Fruit fly (Drosophila melanogaster): Measurements from ENCODE around the gene CG11349.

CG11349 gene

dm6 chr3L:4472768-4473167, at the start of gene CG11349:
Gene CG11349 (plus strand): TSS chr3L:4473068.
- TF ChIP-seq Rfx (GFP tag; IDR thresholded peaks at IDR 0.05) (no peak), CG6765 (GFP tag; optimal IDR thresholded peaks at IDR 0.05) (no peak), Hr78 (GFP tag; optimal IDR thresholded peaks at IDR 0.05) (no peak), Nf-YC (tag; optimal IDR thresholded peaks at IDR 0.05) (no peak), CG17385 (GFP tag; optimal IDR thresholded peaks at IDR 0.05) (no peak)

DNA sequence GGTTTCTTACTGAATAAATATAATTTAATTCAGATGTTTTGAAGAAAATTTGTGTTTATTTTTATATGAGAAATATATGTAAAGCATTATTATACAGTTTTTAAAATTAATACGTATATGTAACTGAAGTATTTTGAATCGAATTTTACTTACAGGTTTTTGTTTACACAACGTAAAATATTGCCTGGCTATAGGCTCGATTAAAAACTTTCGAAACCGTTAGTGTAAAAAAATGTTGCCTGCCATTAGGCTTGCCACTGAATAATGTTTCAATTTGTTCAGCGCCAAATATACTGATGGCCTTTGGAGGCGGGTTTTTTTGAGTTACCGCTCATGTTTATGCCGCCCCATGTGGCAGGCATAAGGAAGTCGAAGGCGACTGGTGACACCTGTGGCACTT, 46.3 kb upstream of the CG11349 start:
- TF ChIP-seq CG3065 (GFP tag; optimal IDR thresholded peaks at IDR 0.05) (no peak), CG10147 (GFP tag; optimal IDR thresholded peaks at IDR 0.05) (no peak), HLH54F (GFP tag; optimal IDR thresholded peaks at IDR 0.05) (no peak), CG7786 (GFP tag; optimal IDR thresholded peaks at IDR 0.05) (no peak), zfh1 (GFP tag; IDR thresholded peaks at IDR 0.05) (no peak), sna (GFP tag; IDR thresholded peaks at IDR 0.05; ENCODE audit: partially characterized antibody) (no peak), p53 (GFP tag; optimal IDR thresholded peaks at IDR 0.05) (no peak), Nf-YB (GFP tag; optimal IDR thresholded peaks at IDR 0.05) (no peak), tll (GFP tag; optimal IDR thresholded peaks at IDR 0.05) (no peak), Ravus (GFP tag; IDR thresholded peaks at IDR 0.05) (no peak), CG11696 (GFP tag; IDR thresholded peaks at IDR 0.05) (no peak), unc-4 (GFP tag; IDR thresholded peaks at IDR 0.05; ENCODE audit: partially characterized antibody) (no peak), CG13287 (GFP tag; IDR thresholded peaks at IDR 0.05; ENCODE audit: partially characterized antibody) (peak; percentile 20; the same call in 1 of the 2 replicates), gce (GFP tag; IDR thresholded peaks at IDR 0.05) (no peak), Bgb (GFP tag; IDR thresholded peaks at IDR 0.05; ENCODE audit: partially characterized antibody) (peak; percentile 54), bcd (GFP tag; optimal IDR thresholded peaks at IDR 0.05) (no peak), NFAT (GFP tag; IDR thresholded peaks at IDR 0.05) (no peak), jumu (GFP tag; optimal IDR thresholded peaks at IDR 0.05) (no peak), phol (tag; optimal IDR thresholded peaks at IDR 0.05) (no peak), Vsx1 (GFP tag; optimal IDR thresholded peaks at IDR 0.05) (no peak), Adf1 (GFP tag; IDR thresholded peaks at IDR 0.05) (no peak), CG4730 (GFP tag; IDR thresholded peaks at IDR 0.05) (no peak), onecut (GFP tag; IDR thresholded peaks at IDR 0.05) (no peak), CG11456 (GFP tag; IDR thresholded peaks at IDR 0.05) (no peak), CG8089 (GFP tag; optimal IDR thresholded peaks at IDR 0.05) (no peak), E2f2 (GFP tag; IDR thresholded peaks at IDR 0.05) (peak; percentile 48), Oaz (GFP tag; IDR thresholded peaks at IDR 0.05) (no peak), HHEX (GFP tag; optimal IDR thresholded peaks at IDR 0.05) (no peak), CG6683 (GFP tag; optimal IDR thresholded peaks at IDR 0.05) (no peak), D (optimal IDR thresholded peaks at IDR 0.05) (no peak), D (GFP tag; optimal IDR thresholded peaks at IDR 0.05) (no peak), CHES-1-like (GFP tag; optimal IDR thresholded peaks at IDR 0.05) (no peak), CTCF (GFP tag; optimal IDR thresholded peaks at IDR 0.05) (peak; percentile 55), CG13775 (GFP tag; optimal IDR thresholded peaks at IDR 0.05) (no peak), Awh (GFP tag; IDR thresholded peaks at IDR 0.05) (no peak), CG8924 (tag; optimal IDR thresholded peaks at IDR 0.05) (no peak), pita (GFP tag; optimal IDR thresholded peaks at IDR 0.05) (no peak), zen (tag; optimal IDR thresholded peaks at IDR 0.05) (no peak), Dfd (GFP tag; optimal IDR thresholded peaks at IDR 0.05) (no peak), CG6791 (GFP tag; IDR thresholded peaks at IDR 0.05; ENCODE audit: partially characterized antibody) (peak; percentile 28; the same call in 1 of the 3 replicates), Med (GFP tag) (peak; percentile 54), salm (tag; optimal IDR thresholded peaks at IDR 0.05) (no peak), CG33213 (GFP tag; optimal IDR thresholded peaks at IDR 0.05) (no peak), CG15601 (tag; optimal IDR thresholded peaks at IDR 0.05) (no peak), Taf1 (GFP tag; IDR thresholded peaks at IDR 0.05) (no peak), Hand (GFP tag; optimal IDR thresholded peaks at IDR 0.05) (no peak)
